ENCODE assay signal across 2 worm cellular contexts in the genomic region with DNA sequence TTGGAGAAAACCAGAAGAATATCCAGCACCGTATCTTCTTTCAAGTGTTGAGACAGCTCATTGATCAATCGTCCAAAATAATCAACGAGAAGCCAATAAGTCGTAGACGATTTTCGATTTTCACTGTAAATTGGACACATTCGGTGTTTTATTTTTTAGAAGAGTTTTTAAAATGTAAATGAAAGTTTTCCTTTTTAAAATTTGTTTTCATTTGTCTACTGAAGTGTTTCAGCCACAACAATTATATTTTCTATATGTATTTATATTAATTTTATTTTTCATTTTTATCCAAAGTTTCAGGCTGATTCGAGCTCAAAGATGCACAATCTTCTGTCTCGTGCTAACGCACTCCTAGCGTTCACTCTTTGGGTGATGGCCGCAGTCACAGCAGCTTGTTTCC.
TF ChIP-seq lines count a peak whose summit lies in the region.

spcs-3 (plus strand) TSS at position 301 of the 400 bp plus-strand sequence.

TF ChIP-seq in whole organism, L4 larva, 104 proteins besides CTCF, POLR2A, EP300 and RAD21:
- no peak for TF ChIP-seq mdt-29 (GFP tag; IDR thresholded peaks at IDR 0.05; lab: Robert Waterston, UW)
- peak; percentile 45 for TF ChIP-seq aha-1 (tag; lab: Kevin White, UChicago)
- TF ChIP-seq daf-16 (GFP tag; optimal IDR thresholded peaks at IDR 0.05; lab: Kevin White, UChicago): no peak
- peak; percentile 18 for TF ChIP-seq daf-16 (tag; optimal IDR thresholded peaks at IDR 0.05; lab: Kevin White, UChicago)

TF ChIP-seq in whole organism, young adult, 124 proteins besides CTCF, POLR2A, EP300 and RAD21:
- TF ChIP-seq ztf-26 (tag; optimal IDR thresholded peaks at IDR 0.05; lab: Kevin White, UChicago) (no peak), B0336.3 (GFP tag; IDR thresholded peaks at IDR 0.05; lab: Robert Waterston, UW) (0 out of 2 replicates have a peak, but pooled peaks have one; percentile 22)
TF ChIP-seq in whole organism, young adult: peak in this region for 1.
